Worm (Caenorhabditis elegans): Measurements from ENCODE around the gene clec-207.

DNA sequence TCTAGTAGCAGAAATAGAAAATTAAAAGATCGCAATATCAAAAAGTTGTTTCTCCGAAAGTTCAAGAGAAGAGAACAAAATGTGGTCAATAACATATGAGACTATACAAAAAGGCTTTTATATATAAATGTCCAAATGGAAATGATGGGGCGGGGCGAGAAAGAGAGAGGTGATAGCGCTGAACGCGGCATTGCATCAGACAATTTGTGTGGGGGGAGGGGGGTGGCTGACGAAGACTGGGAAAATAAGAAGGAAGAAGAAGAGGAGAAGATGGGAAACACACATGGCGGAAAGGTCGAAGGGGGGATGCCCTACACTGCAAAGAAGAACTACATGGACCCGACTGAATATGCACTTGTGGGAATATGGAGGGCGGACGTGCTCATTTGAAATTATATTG lies 39.5 kb downstream of the clec-207 start:
- TF ChIP-seq xnd-1 (tag; optimal IDR thresholded peaks at IDR 0.05) (no peak), mes-4 (tag; optimal IDR thresholded peaks at IDR 0.05) (no peak), ama-1 (optimal IDR thresholded peaks at IDR 0.05) (no peak), ama-1 (GFP tag; optimal IDR thresholded peaks at IDR 0.05) (no peak)
